Worm (Caenorhabditis elegans) whole organism, young adult: ENCODE measurements around the gene Y50E8A.1.

Experiments used
- B0261.1 ChIP-seq: sonication (generic microtip); optimal IDR thresholded peaks from 2 replicates; lab custom pipeline; 2016; ENCODE audit warnings: mild to moderate bottlenecking, missing genetic modification characterization, moderate library complexity, missing compliant biosample characterization
- B0336.3 ChIP-seq: fragments of 200-800 bp; sonication (Bioruptor generic); IDR thresholded peaks from 2 replicates; pipeline ENCODE4 v1.3.6; 2022; ENCODE audit warnings: missing genetic modification characterization, missing compliant biosample characterization
- C17E4.6 ChIP-seq: fragments of 200-800 bp; sonication (Bioruptor generic); IDR thresholded peaks from 2 replicates; pipeline ENCODE4 v1.3.6; 2022; ENCODE audit warnings: missing genetic modification reagents, missing genetic modification characterization, missing compliant biosample characterization
- D2030.7 ChIP-seq: fragments of 200-800 bp; sonication (Bioruptor generic); IDR thresholded peaks from 2 replicates; pipeline ENCODE4 v1.3.6; 2022; ENCODE audit warnings: missing genetic modification reagents, missing genetic modification characterization, missing compliant biosample characterization
- F37B4.10 ChIP-seq: fragments of 200-800 bp; sonication (Bioruptor generic); IDR thresholded peaks from 2 replicates; pipeline ENCODE4 v1.3.6; 2022; ENCODE audit warnings: missing genetic modification characterization, missing compliant biosample characterization
- F39B2.1 ChIP-seq: fragments of 200-800 bp; sonication (Bioruptor generic); IDR thresholded peaks from 2 replicates; pipeline ENCODE4 v1.3.6; 2022; ENCODE audit warnings: missing genetic modification reagents, missing genetic modification characterization, missing compliant biosample characterization
- F49E8.2 ChIP-seq: sonication (generic microtip); optimal IDR thresholded peaks from 3 replicates; lab custom pipeline; 2017; ENCODE audit warnings: missing genetic modification characterization, mild to moderate bottlenecking, missing compliant biosample characterization, antibody characterized with exemption, moderate library complexity; ENCODE audit not compliant: insufficient read depth
- F52B5.7 ChIP-seq: sonication (generic microtip); optimal IDR thresholded peaks from 2 replicates; lab custom pipeline; 2016; ENCODE audit warnings: mild to moderate bottlenecking, missing genetic modification characterization, missing compliant biosample characterization
- F57A8.1 ChIP-seq: fragments of 200-800 bp; sonication (Bioruptor generic); optimal IDR thresholded peaks from 2 replicates; lab custom pipeline; 2018; ENCODE audit warnings: mild to moderate bottlenecking, missing genetic modification characterization, moderate library complexity, missing compliant biosample characterization
- K12H6.12 ChIP-seq: fragments of 200-800 bp; sonication (Bioruptor generic); optimal IDR thresholded peaks from 2 replicates; lab custom pipeline; 2018; ENCODE audit warnings: mild to moderate bottlenecking, missing genetic modification characterization, missing compliant biosample characterization
- T26A5.8 ChIP-seq: sonication (generic microtip); optimal IDR thresholded peaks from 2 replicates; lab custom pipeline; 2016; ENCODE audit warnings: missing genetic modification characterization, missing compliant biosample characterization
- Y53F4B.3 ChIP-seq: fragments of 200-800 bp; sonication (Bioruptor generic); IDR thresholded peaks from 2 replicates; pipeline ENCODE4 v1.3.6; 2022; ENCODE audit warnings: missing genetic modification reagents, missing genetic modification characterization, missing compliant biosample characterization
- Y79H2A.3 ChIP-seq: fragments of 200-800 bp; sonication (Bioruptor generic); conservative IDR thresholded peaks from 2 replicates; pipeline ENCODE4 v1.3.6; 2022; ENCODE audit warnings: missing genetic modification reagents, missing genetic modification characterization, missing compliant biosample characterization
- ama-1 ChIP-seq, 3 experiments: fragments of 150-350 bp in 1 of 3; sonication (generic microtip) in 2 of 3; optimal IDR thresholded peaks; 2 replicates each; lab custom pipeline; 2014 to 2018; ENCODE audit warnings: missing biosample characterization in 2 of 3, missing genetic modification characterization in 2 of 3, missing genetic modification reagents in 2 of 3
- attf-5 ChIP-seq: fragments of 200-800 bp; sonication (Bioruptor generic); optimal IDR thresholded peaks from 2 replicates; lab custom pipeline; 2018; ENCODE audit warnings: mild to moderate bottlenecking, missing genetic modification characterization, missing compliant biosample characterization
- attf-6 ChIP-seq: fragments of 200-800 bp; sonication (Bioruptor generic); IDR thresholded peaks from 2 replicates; pipeline ENCODE4 v1.3.6; 2022; ENCODE audit warnings: missing genetic modification reagents, missing genetic modification characterization, missing compliant biosample characterization
- cebp-2 ChIP-seq: fragments of 200-800 bp; sonication (Bioruptor generic); IDR thresholded peaks from 2 replicates; pipeline ENCODE4 v1.3.6; 2022; ENCODE audit warnings: missing genetic modification characterization, missing compliant biosample characterization
- dpff-1 ChIP-seq: sonication (generic microtip); optimal IDR thresholded peaks from 2 replicates; lab custom pipeline; 2017; ENCODE audit warnings: mild to moderate bottlenecking, missing genetic modification characterization, missing compliant biosample characterization
- dpl-1 ChIP-seq: fragments of 150-350 bp; optimal IDR thresholded peaks from 2 replicates; lab custom pipeline; 2014; ENCODE audit warnings: missing biosample characterization, missing genetic modification reagents, missing genetic modification characterization
- efl-1 ChIP-seq: fragments of 150-350 bp; optimal IDR thresholded peaks from 2 replicates; lab custom pipeline; 2014; ENCODE audit warnings: missing biosample characterization, missing genetic modification reagents, missing genetic modification characterization
- egl-18 ChIP-seq: fragments of 200-800 bp; sonication (Bioruptor generic); IDR thresholded peaks from 2 replicates; pipeline ENCODE4 v1.3.6; 2022; ENCODE audit warnings: missing genetic modification reagents, missing genetic modification characterization, missing compliant biosample characterization
- egl-44 ChIP-seq: fragments of 200-800 bp; sonication (Bioruptor generic); IDR thresholded peaks from 2 replicates; pipeline ENCODE4 v1.3.6; 2022; ENCODE audit warnings: missing genetic modification reagents, missing genetic modification characterization, missing compliant biosample characterization
- ets-4 ChIP-seq: fragments of 200-800 bp; sonication (Bioruptor generic); optimal IDR thresholded peaks from 2 replicates; lab custom pipeline; 2018; ENCODE audit warnings: mild to moderate bottlenecking, missing genetic modification characterization, missing compliant biosample characterization
- him-1 ChIP-seq: sonication (generic microtip); optimal IDR thresholded peaks from 2 replicates; lab custom pipeline; 2016; ENCODE audit warnings: missing genotype, missing genetic modification reagents, missing genetic modification characterization, missing compliant biosample characterization
- hlh-26 ChIP-seq: fragments of 200-800 bp; sonication (Bioruptor generic); conservative IDR thresholded peaks from 2 replicates; pipeline ENCODE4 v1.3.6; 2022; ENCODE audit warnings: missing genetic modification reagents, missing genetic modification characterization, missing compliant biosample characterization
- hmg-1.2 ChIP-seq: fragments of 200-800 bp; sonication (Bioruptor generic); IDR thresholded peaks from 2 replicates; pipeline ENCODE4 v1.3.6; 2022; ENCODE audit warnings: missing genetic modification reagents, missing genetic modification characterization, missing compliant biosample characterization
- hsf-1 ChIP-seq: fragments of 200-800 bp; sonication (Bioruptor generic); IDR thresholded peaks from 2 replicates; pipeline ENCODE4 v1.3.6; 2022; ENCODE audit warnings: missing genetic modification reagents, missing genetic modification characterization, missing compliant biosample characterization
- let-607 ChIP-seq, 2 experiments: fragments of 200-800 bp in 1 of 2; sonication (Bioruptor generic) in 1 of 2; sonication (generic microtip) in 1 of 2; optimal IDR thresholded peaks; 2 replicates each; lab custom pipeline; 2016 to 2018; ENCODE audit warnings: mild to moderate bottlenecking in 2 of 2, missing compliant biosample characterization in 2 of 2, missing genetic modification characterization in 2 of 2, moderate library complexity in 2 of 2, missing genotype in 1 of 2
- lin-26 ChIP-seq: fragments of 200-800 bp; sonication (Bioruptor generic); IDR thresholded peaks from 2 replicates; pipeline ENCODE4 v1.3.6; 2022; ENCODE audit warnings: missing genetic modification reagents, missing genetic modification characterization, missing compliant biosample characterization
- madf-10 ChIP-seq: sonication (generic microtip); optimal IDR thresholded peaks from 2 replicates; lab custom pipeline; 2016; ENCODE audit warnings: mild to moderate bottlenecking, missing genetic modification characterization, missing compliant biosample characterization
- madf-3 ChIP-seq: fragments of 200-800 bp; sonication (Bioruptor generic); IDR thresholded peaks from 2 replicates; pipeline ENCODE4 v1.3.6; 2022; ENCODE audit warnings: missing genetic modification reagents, missing genetic modification characterization, missing compliant biosample characterization
- mcd-1 ChIP-seq: fragments of 200-800 bp; sonication (Bioruptor generic); IDR thresholded peaks from 2 replicates; pipeline ENCODE4 v1.3.6; 2022; ENCODE audit warnings: missing genetic modification reagents, missing genetic modification characterization, missing compliant biosample characterization
- nfyb-1 ChIP-seq: fragments of 200-800 bp; sonication (Bioruptor generic); IDR thresholded peaks from 2 replicates; pipeline ENCODE4 v1.3.6; 2022; ENCODE audit warnings: missing genetic modification reagents, missing genetic modification characterization, missing compliant biosample characterization
- nhr-179 ChIP-seq: sonication (generic microtip); optimal IDR thresholded peaks from 2 replicates; lab custom pipeline; 2016; ENCODE audit warnings: mild to moderate bottlenecking, missing genetic modification characterization, missing compliant biosample characterization
- nhr-27 ChIP-seq: fragments of 200-800 bp; sonication (Bioruptor generic); optimal IDR thresholded peaks from 2 replicates; lab custom pipeline; 2018; ENCODE audit warnings: mild to moderate bottlenecking, missing genetic modification characterization, moderate library complexity, missing compliant biosample characterization
- nhr-80 ChIP-seq: sonication (generic microtip); optimal IDR thresholded peaks from 2 replicates; lab custom pipeline; 2016; ENCODE audit warnings: missing genetic modification characterization, missing compliant biosample characterization
- pbrm-1 ChIP-seq: fragments of 200-800 bp; sonication (Bioruptor generic); IDR thresholded peaks from 2 replicates; pipeline ENCODE4 v1.3.6; 2022; ENCODE audit warnings: missing genetic modification reagents, missing genetic modification characterization, missing compliant biosample characterization
- rcor-1 ChIP-seq: fragments of 200-800 bp; sonication (Bioruptor generic); IDR thresholded peaks from 2 replicates; pipeline ENCODE4 v1.3.6; 2022; ENCODE audit warnings: missing genetic modification reagents, missing genetic modification characterization, missing compliant biosample characterization
- sea-2 ChIP-seq: fragments of 200-800 bp; sonication (Bioruptor generic); IDR thresholded peaks from 2 replicates; pipeline ENCODE4 v1.3.6; 2022; ENCODE audit warnings: missing genetic modification characterization, missing compliant biosample characterization
- snpc-3.4 ChIP-seq: sonication (generic microtip); optimal IDR thresholded peaks from 2 replicates; lab custom pipeline; 2017; ENCODE audit warnings: missing genetic modification characterization, mild to moderate bottlenecking, missing compliant biosample characterization, antibody characterized with exemption, moderate library complexity, missing genotype, missing genetic modification reagents
- somi-1 ChIP-seq: fragments of 200-800 bp; sonication (Bioruptor generic); optimal IDR thresholded peaks from 2 replicates; lab custom pipeline; 2018; ENCODE audit warnings: mild to moderate bottlenecking, missing genetic modification characterization, missing compliant biosample characterization
- tbp1 ChIP-seq: fragments of 200-800 bp; sonication (Bioruptor generic); optimal IDR thresholded peaks from 2 replicates; lab custom pipeline; 2018; ENCODE audit warnings: mild to moderate bottlenecking, missing genetic modification characterization, missing compliant biosample characterization
- unc-130 ChIP-seq: sonication (generic microtip); optimal IDR thresholded peaks from 2 replicates; lab custom pipeline; 2016; ENCODE audit warnings: missing genetic modification reagents, missing genetic modification characterization, missing compliant biosample characterization
- zfh-2 ChIP-seq: fragments of 200-800 bp; sonication (Bioruptor generic); conservative IDR thresholded peaks from 2 replicates; pipeline ENCODE4 v1.3.6; 2022; ENCODE audit warnings: missing genetic modification reagents, missing genetic modification characterization, missing compliant biosample characterization
- zim-3 ChIP-seq: sonication (generic microtip); optimal IDR thresholded peaks from 2 replicates; lab custom pipeline; 2017; ENCODE audit warnings: mild to moderate bottlenecking, missing genetic modification characterization, moderate library complexity, missing compliant biosample characterization
- ztf-25 ChIP-seq: fragments of 200-800 bp; sonication (Bioruptor generic); IDR thresholded peaks from 2 replicates; pipeline ENCODE4 v1.3.6; 2022; ENCODE audit warnings: missing genetic modification reagents, missing genetic modification characterization, missing compliant biosample characterization
- ztf-26 ChIP-seq: sonication (generic microtip); optimal IDR thresholded peaks from 2 replicates; lab custom pipeline; 2017; ENCODE audit warnings: missing genetic modification characterization, missing compliant biosample characterization
- ztf-3 ChIP-seq: fragments of 200-800 bp; sonication (Bioruptor generic); optimal IDR thresholded peaks from 2 replicates; lab custom pipeline; 2018; ENCODE audit warnings: mild to moderate bottlenecking, missing genetic modification characterization, missing compliant biosample characterization

The Y50E8A.1 gene

DNA sequence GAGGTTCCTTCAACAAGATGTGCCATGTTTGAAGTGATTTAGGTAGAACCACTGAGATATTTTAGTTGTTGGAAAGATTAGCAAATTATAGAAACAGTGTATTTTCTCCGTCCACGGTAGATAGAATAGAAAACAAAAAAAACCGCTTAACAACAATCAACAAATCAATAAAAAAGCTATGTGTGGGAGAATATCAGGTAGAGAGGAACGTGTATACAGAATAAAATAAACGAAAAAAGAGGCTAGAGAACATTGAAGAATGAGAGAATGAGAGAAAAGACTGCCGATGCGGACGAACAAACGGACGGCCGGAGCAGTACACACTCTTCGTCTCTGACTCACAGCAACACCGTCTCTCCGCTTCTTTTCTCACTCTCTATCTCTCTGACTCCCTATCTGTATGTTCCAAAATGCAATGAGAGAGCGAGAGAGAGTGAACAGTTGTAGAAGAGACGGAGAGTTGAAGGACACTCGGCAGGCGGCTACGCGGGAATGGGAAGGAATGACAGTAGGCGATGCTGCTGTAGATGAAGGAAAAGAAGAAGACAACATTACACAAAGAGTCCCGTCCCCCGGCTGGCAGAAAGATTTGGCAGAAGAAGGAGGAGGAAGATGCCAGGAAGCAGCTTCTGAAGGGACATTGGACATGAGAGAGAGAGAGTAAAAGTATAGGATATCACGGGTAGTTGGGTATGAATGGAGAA lies 29.9 kb upstream of the Y50E8A.1 start, which contains the start of gene unc-112:
Gene unc-112, minus strand, starts transcription at position 51 of the 704 bp plus-strand sequence.
- TF ChIP-seq T26A5.8 (tag; lab: Kevin White, UChicago) (no peak), hlh-26 (GFP tag; lab: Robert Waterston, UW) (no peak), nhr-80 (peak; percentile 96), hmg-1.2 (peak; percentile 86), efl-1 (GFP tag; lab: Kevin White, UChicago) (peak; percentile 15), F52B5.7 (tag; lab: Kevin White, UChicago) (no peak), dpl-1 (no peak), D2030.7 (no peak), attf-6 (GFP tag; lab: Robert Waterston, UW) (no peak), zfh-2 (GFP tag; lab: Robert Waterston, UW) (peak; percentile 97), somi-1 (GFP tag; lab: Kevin White, UChicago) (peak; percentile 25), egl-44 (GFP tag; lab: Robert Waterston, UW) (0 out of 2 replicates have a peak, but pooled peaks have one; percentile 12), unc-130 (GFP tag; lab: Kevin White, UChicago) (no peak), pbrm-1 (GFP tag; lab: Robert Waterston, UW) (0 out of 2 replicates have a peak, but pooled peaks have one; percentile 24), K12H6.12 (tag; lab: Kevin White, UChicago) (peak; percentile 84), nfyb-1 (GFP tag; lab: Robert Waterston, UW) (0 out of 2 replicates have a peak, but pooled peaks have one; percentile 53), zim-3 (no peak), C17E4.6 (GFP tag; lab: Robert Waterston, UW) (0 out of 2 replicates have a peak, but pooled peaks have one; percentile 20), B0336.3 (GFP tag; lab: Robert Waterston, UW) (peak; percentile 61; the same call in 1 of the 2 replicates), ztf-25 (GFP tag; lab: Robert Waterston, UW) (no peak), tbp1 (GFP tag; lab: Kevin White, UChicago) (peak; percentile 32), Y79H2A.3 (no peak), F49E8.2 (tag; lab: Kevin White, UChicago) (no peak), Y53F4B.3 (GFP tag; lab: Robert Waterston, UW) (no peak), him-1 (no peak), rcor-1 (GFP tag; lab: Robert Waterston, UW) (peak; percentile 37; the same call in 1 of the 2 replicates), lin-26 (GFP tag; lab: Robert Waterston, UW) (no peak), mcd-1 (GFP tag; lab: Robert Waterston, UW) (peak; percentile 76), dpff-1 (no peak), snpc-3.4 (tag; lab: Kevin White, UChicago) (no peak), B0261.1 (tag; lab: Kevin White, UChicago) (no peak), madf-10 (tag; lab: Kevin White, UChicago) (no peak), ztf-26 (tag; lab: Kevin White, UChicago) (peak; percentile 28), nhr-27 (no peak), ets-4 (GFP tag; lab: Kevin White, UChicago) (peak; percentile 50), madf-3 (GFP tag; lab: Robert Waterston, UW) (0 out of 2 replicates have a peak, but pooled peaks have one; percentile 12), sea-2 (GFP tag; lab: Robert Waterston, UW) (no peak), F57A8.1 (GFP tag; lab: Kevin White, UChicago) (no peak), ztf-3 (GFP tag; lab: Kevin White, UChicago) (no peak), attf-5 (GFP tag; lab: Kevin White, UChicago) (peak; percentile 80), hsf-1 (GFP tag; lab: Robert Waterston, UW) (0 out of 2 replicates have a peak, but pooled peaks have one; percentile 18), ama-1 (optimal IDR thresholded peaks at IDR 0.05; lab: Kevin White, UChicago) (no peak), ama-1 (GFP tag; optimal IDR thresholded peaks at IDR 0.05; lab: Kevin White, UChicago) (no peak), nhr-179 (tag; lab: Kevin White, UChicago) (no peak), egl-18 (GFP tag; lab: Robert Waterston, UW) (no peak), F37B4.10 (no peak), cebp-2 (GFP tag; lab: Robert Waterston, UW) (no peak), let-607 (tag; optimal IDR thresholded peaks at IDR 0.05; lab: Kevin White, UChicago) (peak; percentile 25 to 29), F39B2.1 (GFP tag; lab: Robert Waterston, UW) (no peak)
